Fruit fly (Drosophila melanogaster) whole organism, wandering third instar larva: ENCODE measurements around the gene CG32655.

Source experiments
- Abd-B ChIP-seq: fragments of >200 bp; optimal IDR thresholded peaks from 2 replicates; lab custom pipeline; 2017; ENCODE audit warnings: missing biosample characterization, missing genetic modification characterization
- CG32264 ChIP-seq: fragments of 200-800 bp; sonication (Bioruptor generic); optimal IDR thresholded peaks from 2 replicates; lab custom pipeline; 2016; ENCODE audit warnings: missing biosample characterization, missing genetic modification characterization
- CG9705 ChIP-seq: fragments of 200-800 bp; sonication (Bioruptor generic); optimal IDR thresholded peaks from 2 replicates; lab custom pipeline; 2018; ENCODE audit warnings: missing biosample characterization, mild to moderate bottlenecking, missing genetic modification characterization
- Dfd ChIP-seq: fragments of >200 bp; optimal IDR thresholded peaks from 2 replicates; lab custom pipeline; 2017; ENCODE audit warnings: missing biosample characterization, missing genetic modification characterization
- Dif ChIP-seq: fragments of 200-275, 200-300 bp; sonication (Bioruptor generic); optimal IDR thresholded peaks from 2 replicates; lab custom pipeline; 2018; ENCODE audit warnings: missing biosample characterization, missing genetic modification characterization; ENCODE audit not compliant: partially characterized antibody
- GATAd ChIP-seq: sonication (Bioruptor generic); optimal IDR thresholded peaks from 2 replicates; lab custom pipeline; 2016; ENCODE audit warnings: missing biosample characterization, missing genetic modification characterization
- HLH106 ChIP-seq: fragments of 200-800 bp; optimal IDR thresholded peaks from 3 replicates; lab custom pipeline; 2019; ENCODE audit warnings: missing biosample characterization, mild to moderate bottlenecking, missing genetic modification characterization, moderate library complexity
- Hnf4 ChIP-seq: fragments of 200-800 bp; sonication (Bioruptor generic); optimal IDR thresholded peaks from 2 replicates; lab custom pipeline; 2016; ENCODE audit warnings: missing biosample characterization, mild to moderate bottlenecking, missing genetic modification characterization
- Hr78 ChIP-seq: fragments of >200 bp; optimal IDR thresholded peaks from 2 replicates; lab custom pipeline; 2017; ENCODE audit warnings: missing biosample characterization, missing genetic modification characterization
- Myc ChIP-seq: fragments of >200 bp; optimal IDR thresholded peaks from 2 replicates; lab custom pipeline; 2017
- N ChIP-seq: fragments of >200 bp; optimal IDR thresholded peaks from 2 replicates; lab custom pipeline; 2018; ENCODE audit warnings: missing biosample characterization, missing external identifiers, missing genetic modification characterization
- Rel ChIP-seq, 2 experiments: fragments of 200-800 bp; sonication (Bioruptor generic) in 1 of 2; optimal IDR thresholded peaks; 2 replicates in 1 of 2; 3 replicates in 1 of 2; lab custom pipeline; 2016 to 2019; ENCODE audit warnings: mild to moderate bottlenecking in 2 of 2, missing biosample characterization in 2 of 2, missing genetic modification characterization in 2 of 2, moderate library complexity in 1 of 2
- Vsx2 ChIP-seq: fragments of 200-300, 225-300 bp; sonication (Bioruptor generic); optimal IDR thresholded peaks from 2 replicates; lab custom pipeline; 2018; ENCODE audit warnings: missing biosample characterization, missing genetic modification characterization; ENCODE audit not compliant: partially characterized antibody
- br ChIP-seq: fragments of 200-800 bp; sonication (Bioruptor generic); optimal IDR thresholded peaks from 2 replicates; lab custom pipeline; 2016; ENCODE audit warnings: missing biosample characterization, missing genetic modification characterization
- brk ChIP-seq: fragments of 200-800 bp; sonication (Bioruptor generic); optimal IDR thresholded peaks from 2 replicates; lab custom pipeline; 2016; ENCODE audit warnings: missing biosample characterization, mild to moderate bottlenecking, missing genetic modification characterization
- dl ChIP-seq, 2 experiments: fragments of 175-275, 200-275 bp in 1 of 2; fragments of 200-275 bp in 1 of 2; sonication (Bioruptor generic); optimal IDR thresholded peaks; lab custom pipeline; 2018; ENCODE audit warnings: mild to moderate bottlenecking in 2 of 2, missing biosample characterization in 2 of 2, missing genetic modification characterization in 2 of 2, moderate library complexity in 2 of 2; ENCODE audit not compliant: partially characterized antibody in 2 of 2, insufficient read depth in 1 of 2
- dmrt93B ChIP-seq: fragments of 200-800 bp; sonication (Bioruptor generic); optimal IDR thresholded peaks from 2 replicates; lab custom pipeline; 2018; ENCODE audit warnings: missing biosample characterization, mild to moderate bottlenecking, missing genetic modification characterization
- dsf ChIP-seq: sonication (Bioruptor generic); optimal IDR thresholded peaks from 2 replicates; lab custom pipeline; 2016; ENCODE audit warnings: missing biosample characterization, missing genetic modification characterization, borderline replicate concordance
- ey ChIP-seq: fragments of 200-800 bp; sonication (Bioruptor generic); optimal IDR thresholded peaks from 2 replicates; lab custom pipeline; 2016; ENCODE audit warnings: missing biosample characterization, missing genetic modification characterization
- foxo ChIP-seq, 2 experiments: fragments of 200-800 bp; sonication (Bioruptor generic); optimal IDR thresholded peaks; 2 replicates in 1 of 2; 3 replicates in 1 of 2; lab custom pipeline; 2016 to 2017; ENCODE audit warnings: missing biosample characterization in 2 of 2, missing genetic modification characterization in 2 of 2
- fru ChIP-seq: fragments of 200-800 bp; sonication (Bioruptor generic); optimal IDR thresholded peaks from 3 replicates; lab custom pipeline; 2016; ENCODE audit warnings: missing biosample characterization, mild to moderate bottlenecking, missing genetic modification characterization
- h ChIP-seq: fragments of 200-800 bp; sonication (Bioruptor generic); optimal IDR thresholded peaks from 3 replicates; lab custom pipeline; 2016; ENCODE audit warnings: missing biosample characterization, mild to moderate bottlenecking, missing genetic modification characterization
- jim ChIP-seq: fragments of 175-275, 200-325 bp; sonication (Bioruptor generic); optimal IDR thresholded peaks from 2 replicates; lab custom pipeline; 2016; ENCODE audit warnings: missing biosample characterization, mild to moderate bottlenecking, missing genetic modification characterization
- lola ChIP-seq: fragments of >200 bp; optimal IDR thresholded peaks from 2 replicates; lab custom pipeline; 2017; ENCODE audit warnings: missing biosample characterization, missing genetic modification characterization
- psq ChIP-seq: fragments of 200-800 bp; sonication (Bioruptor generic); optimal IDR thresholded peaks from 3 replicates; lab custom pipeline; 2017; ENCODE audit warnings: missing biosample characterization, mild to moderate bottlenecking, missing genetic modification characterization, moderate library complexity
- rgr ChIP-seq: fragments of 200-800 bp; sonication (Bioruptor generic); optimal IDR thresholded peaks from 3 replicates; lab custom pipeline; 2016; ENCODE audit warnings: missing biosample characterization, mild to moderate bottlenecking, missing genetic modification characterization
- sv ChIP-seq: fragments of 200-800 bp; sonication (Bioruptor generic); optimal IDR thresholded peaks from 3 replicates; lab custom pipeline; 2016; ENCODE audit warnings: missing biosample characterization, missing genetic modification characterization
- usp ChIP-seq: fragments of >200 bp; optimal IDR thresholded peaks from 2 replicates; lab custom pipeline; 2017; ENCODE audit warnings: missing biosample characterization, missing genetic modification characterization
- woc ChIP-seq: sonication (Bioruptor generic); optimal IDR thresholded peaks from 2 replicates; lab custom pipeline; 2016; ENCODE audit warnings: missing biosample characterization, mild to moderate bottlenecking, missing genetic modification characterization

Gene CG32655

dm6 chrX:12235777-12236176 lies at the start of gene CG32655:
Gene CG32655, minus strand, starts transcription at chrX:12235877.
- TF ChIP-seq br (GFP tag; lab: Kevin White, UChicago): no peak
- TF ChIP-seq h (GFP tag; lab: Kevin White, UChicago): no peak
- TF ChIP-seq Vsx2: no peak
- no peak for TF ChIP-seq dl (GFP tag; optimal IDR thresholded peaks at IDR 0.05; lab: Kevin White, UChicago; ENCODE audit: insufficient read depth in 1 of 2, partially characterized antibody in 2 of 2)
- TF ChIP-seq jim: no peak
- TF ChIP-seq, all 38 proteins: peak for 0

- peak; percentile 41 for TF ChIP-seq Dfd (GFP tag; lab: Kevin White, UChicago)
- no peak for TF ChIP-seq Hnf4 (GFP tag; lab: Kevin White, UChicago)
- TF ChIP-seq, all 38 proteins: peak for 1
These were observed 41.0 kb upstream of the CG32655 start for dm6 chrX:12276663-12277062.

- TF ChIP-seq N: no peak
- TF ChIP-seq woc: no peak
- TF ChIP-seq CG32264 (GFP tag; lab: Kevin White, UChicago): no peak
- TF ChIP-seq dsf (GFP tag; lab: Kevin White, UChicago): no peak
- no peak for TF ChIP-seq rgr (GFP tag; lab: Kevin White, UChicago)
- no peak for TF ChIP-seq Abd-B (GFP tag; lab: Kevin White, UChicago)
- no peak for TF ChIP-seq usp
- no peak for TF ChIP-seq foxo (GFP tag; optimal IDR thresholded peaks at IDR 0.05; lab: Kevin White, UChicago)
- TF ChIP-seq Rel (GFP tag; optimal IDR thresholded peaks at IDR 0.05; lab: Kevin White, UChicago): no peak
- TF ChIP-seq Rel (tag; optimal IDR thresholded peaks at IDR 0.05; lab: Kevin White, UChicago): no peak
- TF ChIP-seq br (GFP tag; lab: Kevin White, UChicago): no peak
- no peak for TF ChIP-seq GATAd (GFP tag; lab: Kevin White, UChicago)
- no peak for TF ChIP-seq psq (GFP tag; lab: Kevin White, UChicago)
- TF ChIP-seq sv (GFP tag; lab: Kevin White, UChicago): no peak
- TF ChIP-seq brk: no peak
- TF ChIP-seq Hr78: no peak
- TF ChIP-seq ey (GFP tag; lab: Kevin White, UChicago): no peak
- no peak for TF ChIP-seq CG9705 (GFP tag; lab: Kevin White, UChicago)
These were observed 38.7 kb upstream of the CG32655 start, which contains the start of gene CG45603 for dm6 chrX:12274335-12274734. Gene CG45603, plus strand, starts transcription at chrX:12274635.

dm6 chrX:12273900-12274299 lies 38.2 kb upstream of the CG32655 start:
- TF ChIP-seq Dfd (GFP tag; lab: Kevin White, UChicago) (peak; percentile 97), lola (no peak)

- TF ChIP-seq Dfd (GFP tag; lab: Kevin White, UChicago) (peak; percentile 63), Rel (GFP tag; optimal IDR thresholded peaks at IDR 0.05; lab: Kevin White, UChicago) (no peak), Rel (tag; optimal IDR thresholded peaks at IDR 0.05; lab: Kevin White, UChicago) (no peak)
These were observed 32.5 kb upstream of the CG32655 start for dm6 chrX:12268191-12268590.

dm6 chrX:12266012-12266411 lies 30.3 kb upstream of the CG32655 start:
- TF ChIP-seq psq (GFP tag; lab: Kevin White, UChicago): no peak
- TF ChIP-seq dmrt93B (GFP tag; lab: Kevin White, UChicago): no peak
- no peak for TF ChIP-seq usp
- no peak for TF ChIP-seq dl (GFP tag; optimal IDR thresholded peaks at IDR 0.05; lab: Kevin White, UChicago; ENCODE audit: insufficient read depth in 1 of 2, partially characterized antibody in 2 of 2)
- no peak for TF ChIP-seq CG32264 (GFP tag; lab: Kevin White, UChicago)
- no peak for TF ChIP-seq sv (GFP tag; lab: Kevin White, UChicago)
- no peak for TF ChIP-seq Myc (lab: Kevin White, UChicago)
- no peak for TF ChIP-seq fru (GFP tag; lab: Kevin White, UChicago)
- TF ChIP-seq HLH106 (tag; lab: Kevin White, UChicago): no peak
- no peak for TF ChIP-seq Dif
- no peak for TF ChIP-seq lola
- TF ChIP-seq N: no peak
- no peak for TF ChIP-seq Dfd (GFP tag; lab: Kevin White, UChicago)
- TF ChIP-seq Abd-B (GFP tag; lab: Kevin White, UChicago): no peak
